Worm (Caenorhabditis elegans) whole organism, late embryonic: Measurements from ENCODE around the gene tbb-4.

ENCODE experiments used
- ahr-1 ChIP-seq: sonication (generic microtip); optimal IDR thresholded peaks from 2 replicates; lab custom pipeline; 2016; ENCODE audit warnings: missing genetic modification characterization, missing compliant biosample characterization
- ceh-24 ChIP-seq: sonication (generic microtip); optimal IDR thresholded peaks from 2 replicates; lab custom pipeline; 2016; ENCODE audit warnings: mild to moderate bottlenecking, missing genetic modification characterization, missing compliant biosample characterization
- ceh-9 ChIP-seq: sonication (generic microtip); optimal IDR thresholded peaks from 2 replicates; lab custom pipeline; 2016; ENCODE audit warnings: mild to moderate bottlenecking, missing genetic modification characterization, inconsistent platforms, missing compliant biosample characterization
- elt-2 ChIP-seq: sonication (generic microtip); optimal IDR thresholded peaks from 2 replicates; lab custom pipeline; 2016; ENCODE audit warnings: missing genetic modification reagents, missing genetic modification characterization, missing compliant biosample characterization
- fax-1 ChIP-seq: sonication (generic microtip); optimal IDR thresholded peaks from 2 replicates; lab custom pipeline; 2016; ENCODE audit warnings: missing genotype, missing genetic modification characterization, missing compliant biosample characterization
- gmeb-2 ChIP-seq: sonication (generic microtip); optimal IDR thresholded peaks from 2 replicates; lab custom pipeline; 2016; ENCODE audit warnings: missing genetic modification characterization, inconsistent platforms, missing compliant biosample characterization
- hlh-15 ChIP-seq: sonication (generic microtip); optimal IDR thresholded peaks from 2 replicates; lab custom pipeline; 2016; ENCODE audit warnings: missing genetic modification characterization, missing compliant biosample characterization
- pax-1 ChIP-seq: fragments of 150-350 bp; optimal IDR thresholded peaks from 2 replicates; lab custom pipeline; 2014; ENCODE audit warnings: missing biosample characterization, missing genetic modification characterization
- pqm-1 ChIP-seq: sonication (generic microtip); optimal IDR thresholded peaks from 2 replicates; lab custom pipeline; 2016; ENCODE audit warnings: missing genetic modification characterization, missing compliant biosample characterization
- tbx-2 ChIP-seq: sonication (generic microtip); optimal IDR thresholded peaks from 2 replicates; lab custom pipeline; 2016; ENCODE audit warnings: missing genetic modification characterization, missing compliant biosample characterization

- TF ChIP-seq hlh-15 (tag; lab: Kevin White, UChicago) (no peak), ceh-9 (no peak), tbx-2 (no peak), ahr-1 (tag; lab: Kevin White, UChicago) (no peak), elt-2 (tag; lab: Kevin White, UChicago) (peak; percentile 67), pax-1 (tag; lab: Kevin White, UChicago) (no peak), gmeb-2 (tag; lab: Kevin White, UChicago) (no peak), ceh-24 (tag; lab: Kevin White, UChicago) (no peak), fax-1 (tag; lab: Kevin White, UChicago) (no peak), pqm-1 (tag; lab: Kevin White, UChicago) (no peak)
Observed at ce11 chrX:9428059-9428458, 8.6 kb downstream of the tbb-4 start, which contains the start of gene B0272.4.
